Fruit fly (Drosophila melanogaster) whole organism: ENCODE results near the gene vrs.

Experiments
- CG8478 ChIP-seq: fragments of >200 bp; optimal IDR thresholded peaks from 2 replicates; lab custom pipeline; 2018; ENCODE audit warnings: inconsistent platforms
- Dll ChIP-seq: fragments of >200 bp; optimal IDR thresholded peaks from 2 replicates; lab custom pipeline; 2017
- EcR ChIP-seq, 2 experiments: fragments of >200 bp; optimal IDR thresholded peaks; 2 replicates each; lab custom pipeline; 2017; ENCODE audit warnings: missing biosample characterization in 2 of 2, missing genetic modification characterization in 2 of 2, missing genetic modification reagents in 2 of 2
- pan ChIP-seq: fragments of >200 bp; optimal IDR thresholded peaks from 2 replicates; lab custom pipeline; 2017
- psq ChIP-seq: fragments of >200 bp; optimal IDR thresholded peaks from 2 replicates; lab custom pipeline; 2017
- usp ChIP-seq: fragments of >200 bp; optimal IDR thresholded peaks from 2 replicates; lab custom pipeline; 2017; ENCODE audit warnings: missing biosample characterization, missing genetic modification characterization, mixed read lengths

- TF ChIP-seq EcR (GFP tag; optimal IDR thresholded peaks at IDR 0.05; lab: Kevin White, UChicago) (no peak), usp (GFP tag; lab: Kevin White, UChicago) (no peak), pan (lab: Kevin White, UChicago) (no peak), psq (no peak), CG8478 (lab: Kevin White, UChicago) (no peak), Dll (lab: Kevin White, UChicago) (no peak)
Observed at dm6 chr3R:12431030-12431489, 16.4 kb upstream of the vrs start, which contains the start of gene Prosalpha2.
